Worm (Caenorhabditis elegans) whole organism, L4/young adult: ENCODE results near the gene ech-2.

Experiments used
- W03F9.2 ChIP-seq: fragments of 150-350 bp; optimal IDR thresholded peaks from 2 replicates; lab custom pipeline; 2014; ENCODE audit warnings: missing biosample characterization, missing genetic modification characterization
- dao-5 ChIP-seq: sonication (generic microtip); optimal IDR thresholded peaks from 2 replicates; lab custom pipeline; 2016; ENCODE audit warnings: missing genotype, missing genetic modification characterization, moderate library complexity, missing compliant biosample characterization
- him-1 ChIP-seq: sonication (generic microtip); optimal IDR thresholded peaks from 2 replicates; lab custom pipeline; 2016; ENCODE audit warnings: missing genotype, missing genetic modification reagents, missing genetic modification characterization, missing compliant biosample characterization

Gene ech-2

DNA sequence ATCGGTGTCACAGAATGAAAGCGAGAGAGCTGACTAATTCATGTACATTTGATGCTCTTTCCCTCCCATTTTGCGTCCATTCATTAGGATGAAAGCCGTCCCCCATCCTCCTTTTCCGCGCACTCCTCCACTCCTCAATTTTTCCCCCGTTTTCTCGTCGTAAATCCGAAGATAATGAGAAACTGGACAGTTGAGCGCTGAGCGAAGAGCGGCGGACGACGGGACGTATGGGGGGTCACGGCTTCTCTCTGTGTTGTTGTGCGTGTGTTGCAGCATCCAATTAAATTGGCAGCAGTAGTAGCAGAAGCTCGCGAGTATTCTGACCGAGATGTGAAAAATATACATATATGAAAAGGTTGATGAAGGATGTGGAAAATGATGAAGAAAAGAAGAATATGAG, 15.7 kb upstream of the ech-2 start:
- TF ChIP-seq W03F9.2 (tag; lab: Kevin White, UChicago) (no peak), dao-5 (tag; lab: Kevin White, UChicago) (no peak), him-1 (no peak)

DNA sequence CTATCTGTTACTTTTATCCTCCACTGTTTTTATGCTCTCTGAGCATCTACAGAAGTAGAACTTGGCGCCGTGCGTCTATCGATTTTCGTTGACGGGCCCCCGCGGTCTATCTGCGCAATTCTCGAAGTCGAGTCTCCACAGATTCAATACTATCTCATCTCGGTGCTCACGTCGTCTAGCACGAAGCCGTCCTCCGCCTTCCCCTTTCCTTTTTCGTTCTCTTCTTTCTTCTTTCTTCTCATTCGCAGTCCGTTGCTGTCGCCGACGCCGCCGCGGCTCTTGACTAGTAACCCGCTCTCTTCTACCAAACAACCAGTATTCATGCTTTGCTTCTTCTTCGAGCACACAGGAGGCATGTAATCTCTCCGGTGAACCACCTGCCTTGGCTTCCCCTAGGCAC, 14.9 kb upstream of the ech-2 start:
- TF ChIP-seq dao-5 (tag; lab: Kevin White, UChicago) (no peak), him-1 (peak; percentile 36)

DNA sequence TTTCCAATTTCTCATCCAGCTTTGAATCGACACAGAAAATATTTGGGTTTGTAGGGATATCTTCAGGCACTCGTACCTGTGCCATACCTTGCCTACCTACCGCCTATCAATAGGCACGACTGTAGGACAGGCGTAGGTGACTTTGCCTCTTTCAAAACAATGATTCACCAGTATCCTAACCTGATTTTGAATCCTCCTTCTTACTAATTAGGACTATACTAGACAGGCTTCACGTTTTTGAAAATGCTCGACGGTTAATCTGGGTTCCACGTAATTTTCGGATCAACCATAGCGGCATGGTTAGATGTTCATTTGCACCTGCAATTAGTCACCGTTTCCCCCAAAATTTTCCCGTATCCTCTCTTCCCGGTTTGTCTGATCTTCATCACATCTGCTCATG, 12.3 kb upstream of the ech-2 start:
- TF ChIP-seq him-1, result no peak
- TF ChIP-seq dao-5 (tag; lab: Kevin White, UChicago), result no peak
- no peak for TF ChIP-seq W03F9.2 (tag; lab: Kevin White, UChicago)

DNA sequence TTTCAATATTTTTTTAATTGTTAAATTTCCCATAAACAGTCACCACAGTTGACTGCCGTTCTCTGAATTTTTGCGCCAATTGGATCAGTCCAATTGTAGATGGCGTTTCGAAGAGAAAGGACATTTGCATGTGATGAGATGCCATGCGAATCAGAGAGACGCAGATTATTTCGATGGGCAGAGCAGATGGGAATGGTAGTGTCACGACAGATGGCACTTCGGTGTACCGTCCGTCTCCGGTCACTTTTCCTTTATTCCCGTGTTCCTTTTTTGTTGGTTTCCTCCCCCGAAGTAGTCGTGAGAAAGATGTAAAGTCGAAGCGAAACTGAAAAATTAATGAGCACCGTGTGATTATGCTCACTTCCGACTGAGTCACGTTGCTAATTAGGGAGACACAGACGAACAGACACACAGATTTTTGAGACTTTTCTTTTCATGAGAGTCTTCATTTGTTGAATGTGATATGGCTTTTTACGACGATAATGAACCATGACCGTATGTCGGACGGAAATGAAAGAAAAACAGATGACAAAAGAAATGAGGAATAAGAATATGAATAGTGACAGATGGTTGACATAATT, 11.6 kb upstream of the ech-2 start:
- TF ChIP-seq dao-5 (tag; lab: Kevin White, UChicago), result no peak
- TF ChIP-seq W03F9.2 (tag; lab: Kevin White, UChicago), result no peak
- TF ChIP-seq him-1, result no peak

DNA sequence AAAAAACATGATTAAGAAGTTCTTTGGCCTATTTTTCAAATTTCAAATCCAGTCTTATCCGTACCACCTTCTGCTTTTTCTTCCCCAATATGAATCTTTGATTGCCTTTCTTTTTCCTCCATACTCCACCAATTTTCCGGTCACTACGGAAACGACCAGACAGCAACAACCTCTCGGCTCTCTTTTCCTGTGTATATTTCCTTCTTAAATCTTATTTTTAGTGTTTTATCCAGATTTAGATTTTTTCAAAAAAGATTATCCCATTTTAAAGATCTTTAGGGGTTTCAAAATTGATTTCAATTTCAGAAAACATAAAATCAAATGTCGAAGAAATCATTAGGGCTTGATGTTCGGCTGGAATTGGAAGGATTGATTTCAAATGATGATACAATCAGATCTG, 8.1 kb upstream of the ech-2 start, which contains the start of gene trpa-1:
trpa-1 (plus strand) TSS at position 301 of the 400 bp plus-strand sequence.
- no peak for TF ChIP-seq him-1
- no peak for TF ChIP-seq dao-5 (tag; lab: Kevin White, UChicago)
- no peak for TF ChIP-seq W03F9.2 (tag; lab: Kevin White, UChicago)

DNA sequence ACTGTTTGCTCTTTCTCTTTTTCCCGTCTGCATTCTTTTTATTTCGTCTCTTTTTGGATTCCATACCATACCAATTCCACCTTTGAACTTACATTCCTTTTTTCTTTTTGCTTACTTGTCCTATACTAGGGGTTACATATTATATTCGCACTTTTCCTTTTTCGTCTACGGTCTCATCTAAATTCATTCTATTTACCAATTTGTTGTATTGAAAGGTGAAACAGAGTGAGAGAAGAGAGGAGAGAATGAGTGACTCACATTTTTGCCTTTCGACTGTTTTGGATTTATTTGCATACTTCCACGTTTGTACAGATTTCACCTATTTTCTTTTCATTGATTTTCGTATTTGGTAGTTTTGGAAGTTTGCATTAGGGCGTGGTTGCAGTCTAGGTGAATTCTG, 7.3 kb upstream of the ech-2 start:
- TF ChIP-seq dao-5 (tag; lab: Kevin White, UChicago), result no peak
- TF ChIP-seq W03F9.2 (tag; lab: Kevin White, UChicago), result no peak
- no peak for TF ChIP-seq him-1

DNA sequence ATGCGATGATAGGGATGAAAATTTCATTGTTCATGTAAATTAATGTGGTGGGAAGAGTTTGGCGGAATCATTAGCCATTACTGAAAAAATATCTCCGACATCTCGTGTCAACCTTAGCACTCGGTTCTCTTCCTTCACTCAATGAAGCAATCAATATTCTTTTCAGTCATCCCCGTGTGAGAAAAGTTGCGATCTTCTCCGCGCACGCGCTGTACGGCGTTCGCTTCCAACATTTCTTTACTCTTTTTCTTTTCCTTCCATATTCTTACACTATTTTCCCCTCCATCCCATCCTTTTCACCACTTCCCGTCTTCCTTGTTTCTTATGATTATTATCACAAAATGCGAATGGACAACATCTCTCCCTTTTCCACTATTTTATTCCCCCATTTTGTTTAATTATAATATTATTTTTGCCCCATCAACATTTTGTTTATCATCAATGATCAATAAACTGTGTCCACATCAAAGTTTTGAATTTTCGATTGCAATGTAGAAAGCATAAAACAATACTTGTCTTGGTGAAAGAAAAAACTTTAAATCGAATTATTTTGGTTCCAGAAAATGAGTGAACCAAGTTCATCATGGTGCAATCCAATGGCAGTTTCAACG, 3.9 kb upstream of the ech-2 start, which contains the start of gene mob-1:
mob-1 (plus strand) TSS at position 561 of the 611 bp plus-strand sequence.
- TF ChIP-seq W03F9.2 (tag; lab: Kevin White, UChicago) (no peak), dao-5 (tag; lab: Kevin White, UChicago) (no peak), him-1 (no peak)

DNA sequence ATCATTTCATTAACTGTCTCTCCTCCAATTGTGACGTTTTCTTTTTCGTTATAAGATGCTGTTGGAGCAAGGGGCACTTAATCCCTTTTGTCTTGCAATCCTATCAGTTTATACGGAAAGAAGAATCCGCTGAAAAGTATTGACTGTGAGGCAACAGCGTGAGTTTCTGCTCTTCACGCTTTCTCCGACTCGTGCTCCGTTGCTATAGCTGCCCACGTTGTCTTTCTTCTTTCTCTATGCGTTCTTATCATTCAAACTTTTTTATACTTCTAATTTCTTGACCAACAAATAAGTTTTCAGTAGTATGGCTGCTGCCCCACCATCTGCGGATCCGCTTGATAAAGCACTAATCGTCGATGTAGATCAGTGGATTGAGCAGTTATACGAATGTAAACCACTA, 2.0 kb upstream of the ech-2 start, which contains the start of gene let-92:
let-92 (plus strand) TSS at position 301 of the 400 bp plus-strand sequence.
- TF ChIP-seq him-1 (no peak), W03F9.2 (tag; lab: Kevin White, UChicago) (no peak)

DNA sequence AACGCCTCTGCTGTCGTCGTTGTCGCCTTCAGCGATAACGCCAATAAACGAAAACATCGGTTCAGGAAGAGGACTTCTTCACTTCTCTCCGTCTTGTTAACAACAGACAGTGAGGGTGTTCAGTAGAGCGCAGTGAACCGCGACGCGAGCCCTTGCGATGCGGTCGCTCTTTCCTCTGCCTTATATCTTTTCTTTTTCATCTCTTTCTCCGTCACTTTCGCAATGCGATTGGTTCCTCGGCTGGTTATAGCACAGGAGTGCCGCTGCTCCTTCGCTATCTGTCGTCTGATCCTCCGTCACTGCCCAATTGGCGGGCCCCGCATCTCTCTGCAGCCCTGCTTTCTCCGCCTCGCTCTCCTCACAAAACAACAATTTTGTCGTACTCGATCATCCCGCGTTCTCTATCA, 1.0 kb upstream of the ech-2 start:
- TF ChIP-seq him-1 (peak; percentile 72), W03F9.2 (tag; lab: Kevin White, UChicago) (no peak)

DNA sequence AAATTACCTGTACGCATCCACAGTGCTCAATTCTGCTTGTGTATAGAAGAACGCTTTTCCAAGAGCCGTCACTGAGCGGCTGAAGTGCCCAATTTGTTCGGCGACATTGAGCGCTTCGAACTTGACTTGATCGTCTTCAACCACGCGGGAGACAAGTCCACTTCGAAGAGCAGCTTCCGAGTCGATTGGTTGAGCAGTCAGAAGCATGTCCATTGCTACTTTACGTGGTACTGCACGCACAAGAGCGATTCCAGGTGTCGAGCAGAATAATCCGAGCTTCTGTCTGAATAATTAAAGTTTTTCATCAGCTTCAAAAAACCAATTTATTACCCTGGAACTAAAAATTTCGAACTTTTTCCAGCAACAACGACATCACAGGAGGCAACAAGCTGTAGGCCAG, 727 bp downstream of the ech-2 start:
- TF ChIP-seq W03F9.2 (tag; lab: Kevin White, UChicago) (no peak), dao-5 (tag; lab: Kevin White, UChicago) (no peak), him-1 (no peak)

DNA sequence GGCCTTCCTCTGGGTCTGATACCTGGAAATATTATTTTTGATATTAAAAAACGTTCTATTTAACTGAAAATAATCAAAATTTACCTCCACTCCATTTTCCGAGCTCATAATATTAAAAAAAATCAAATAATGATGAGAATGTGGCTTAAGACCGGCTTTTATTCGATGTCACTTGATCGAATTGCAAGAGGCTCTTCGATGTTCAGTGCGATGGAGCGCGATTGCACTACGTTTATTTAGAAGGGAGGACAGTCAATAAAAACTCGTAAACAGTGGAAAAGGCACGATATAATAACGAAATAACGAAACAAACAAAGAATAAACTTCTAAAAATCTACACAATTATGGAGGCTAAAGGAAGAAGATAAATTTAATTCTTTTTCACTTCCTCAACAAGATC, 1.4 kb downstream of the ech-2 start, which contains the start of gene tag-30:
tag-30 (minus strand) TSS at position 383 of the 400 bp plus-strand sequence.
- TF ChIP-seq W03F9.2 (tag; lab: Kevin White, UChicago) (peak; percentile 50), him-1 (no peak)

DNA sequence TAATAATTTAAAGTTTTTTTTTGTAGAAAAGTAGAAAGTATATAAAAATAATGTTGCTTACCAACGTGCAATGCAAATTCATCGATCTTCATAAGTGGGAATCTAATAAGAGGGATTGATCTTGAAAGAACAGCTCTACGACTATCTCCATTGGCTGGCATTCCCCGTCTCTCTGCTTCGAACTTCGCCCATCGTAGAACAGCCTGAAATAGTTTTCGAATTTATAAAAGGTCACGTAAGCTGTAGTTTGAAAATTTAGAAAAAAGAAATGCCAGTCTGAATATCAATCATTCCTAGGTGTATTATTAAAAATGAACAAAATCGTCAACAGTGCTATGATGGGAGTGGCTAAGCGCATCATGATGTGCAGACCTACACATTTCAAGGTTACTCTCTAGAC, 4.3 kb downstream of the ech-2 start, which contains the start of gene F38H4.5:
F38H4.5 (plus strand) TSS at position 301 of the 400 bp plus-strand sequence.
- TF ChIP-seq W03F9.2 (tag; lab: Kevin White, UChicago), result no peak
- TF ChIP-seq him-1, result no peak
- TF ChIP-seq dao-5 (tag; lab: Kevin White, UChicago), result no peak

DNA sequence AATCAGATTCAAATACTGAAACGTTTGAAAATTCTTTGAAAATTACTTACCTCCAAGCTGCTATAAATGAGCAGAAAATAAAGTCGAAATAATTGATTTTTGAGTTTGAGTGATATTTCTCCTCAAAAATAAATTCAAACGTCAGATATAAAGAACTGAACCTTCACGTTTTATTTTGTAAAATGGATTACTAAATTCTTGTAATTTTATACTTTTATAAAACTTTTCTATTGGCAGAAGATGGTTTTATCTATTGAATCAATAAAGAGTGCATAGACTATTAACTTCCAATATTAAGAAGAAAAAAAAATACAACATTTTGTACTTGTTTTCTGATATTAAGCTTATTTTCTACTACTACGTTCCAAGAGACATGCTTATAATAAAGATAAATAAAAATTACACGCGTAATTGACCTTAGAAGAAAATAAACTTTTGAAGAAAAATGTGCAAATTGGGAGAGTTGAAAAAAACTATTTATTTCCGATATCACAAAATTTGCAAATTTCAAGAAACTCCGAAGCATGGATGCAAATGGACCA, 8.3 kb downstream of the ech-2 start, which contains the start of the genes F38H4.6 and F38H4.4:
F38H4.6 (minus strand) TSS at position 101 of the 542 bp plus-strand sequence.
F38H4.4 (plus strand) TSS at position 492 of the 542 bp plus-strand sequence.
- TF ChIP-seq him-1 (no peak), W03F9.2 (tag; lab: Kevin White, UChicago) (no peak), dao-5 (tag; lab: Kevin White, UChicago) (no peak)

DNA sequence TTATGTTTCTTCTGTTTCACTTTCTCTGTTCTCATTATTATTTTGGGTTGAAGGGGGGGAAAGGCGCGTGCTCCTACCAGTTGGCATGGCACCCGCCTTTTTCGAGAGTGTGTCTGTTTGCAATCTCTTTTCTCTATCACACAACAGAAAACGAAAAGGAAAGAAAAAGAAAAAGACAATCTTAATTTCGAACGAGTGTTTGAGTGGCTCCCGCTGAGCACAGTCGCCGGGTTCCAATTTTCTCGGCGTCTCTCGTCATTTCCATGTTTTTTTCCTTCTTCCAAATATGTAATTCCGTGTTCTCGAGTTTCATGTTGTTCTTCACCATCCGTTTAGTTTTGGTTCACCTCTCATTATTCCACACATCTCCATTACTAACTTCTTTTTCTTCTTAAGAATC, 14.0 kb downstream of the ech-2 start, which contains the start of gene F38H4.3:
F38H4.3 (plus strand) TSS at position 301 of the 400 bp plus-strand sequence.
- TF ChIP-seq him-1 (no peak), dao-5 (tag; lab: Kevin White, UChicago) (no peak), W03F9.2 (tag; lab: Kevin White, UChicago) (no peak)
